Fruit fly (Drosophila melanogaster) whole organism, larva: Measurements from ENCODE around the gene CG5390.

ENCODE experiments used
- noc ChIP-seq: fragments of 200-800 bp; sonication (Bioruptor generic); optimal IDR thresholded peaks from 3 replicates; lab custom pipeline; 2019; ENCODE audit warnings: missing biosample characterization, mild to moderate bottlenecking, missing genetic modification characterization, moderate library complexity

CG5390 gene

DNA sequence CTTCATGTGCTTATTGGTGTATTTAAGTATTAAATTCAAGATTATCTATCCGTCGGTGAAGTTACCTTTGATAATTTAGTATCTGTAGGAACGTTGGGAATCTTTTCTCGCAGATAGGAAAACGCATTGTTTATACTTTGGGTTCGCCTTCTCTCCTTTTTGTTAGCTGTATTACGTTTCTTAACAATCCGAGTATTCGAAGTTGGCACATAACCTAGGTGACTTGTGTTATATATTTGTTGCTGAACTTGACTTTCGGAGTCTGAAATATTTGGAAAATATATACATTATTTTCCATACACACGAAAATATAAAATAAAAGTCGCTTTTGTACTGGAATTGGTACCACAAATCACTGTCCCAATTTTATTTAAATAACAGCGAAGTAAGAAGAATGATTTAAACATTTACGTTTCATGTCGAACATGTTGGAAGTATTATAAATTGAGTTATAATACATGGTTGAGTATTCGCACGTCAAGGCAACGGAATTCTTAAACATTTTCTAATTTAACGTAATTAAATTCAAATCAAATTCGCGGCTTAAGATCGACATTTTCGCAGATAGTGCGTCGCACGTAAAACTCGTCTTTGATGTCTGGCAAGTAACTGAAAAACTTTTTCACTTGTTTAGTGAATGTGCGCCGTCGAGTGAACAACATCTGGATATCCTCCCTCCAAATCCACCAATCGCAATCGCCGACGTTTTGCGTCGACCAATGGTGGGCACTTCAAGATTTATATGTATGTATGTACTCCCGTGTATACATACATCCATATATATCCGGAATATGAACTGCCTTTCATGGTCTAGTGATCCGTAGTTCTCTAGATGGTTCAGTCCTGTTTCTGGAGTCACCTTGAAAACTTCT, 11.4 kb downstream of the CG5390 start, which contains the start of gene Hand:
Gene Hand, minus strand, starts transcription at position 588 of the 872 bp plus-strand sequence.
- TF ChIP-seq noc (tag; lab: Kevin White, UChicago) = no peak

DNA sequence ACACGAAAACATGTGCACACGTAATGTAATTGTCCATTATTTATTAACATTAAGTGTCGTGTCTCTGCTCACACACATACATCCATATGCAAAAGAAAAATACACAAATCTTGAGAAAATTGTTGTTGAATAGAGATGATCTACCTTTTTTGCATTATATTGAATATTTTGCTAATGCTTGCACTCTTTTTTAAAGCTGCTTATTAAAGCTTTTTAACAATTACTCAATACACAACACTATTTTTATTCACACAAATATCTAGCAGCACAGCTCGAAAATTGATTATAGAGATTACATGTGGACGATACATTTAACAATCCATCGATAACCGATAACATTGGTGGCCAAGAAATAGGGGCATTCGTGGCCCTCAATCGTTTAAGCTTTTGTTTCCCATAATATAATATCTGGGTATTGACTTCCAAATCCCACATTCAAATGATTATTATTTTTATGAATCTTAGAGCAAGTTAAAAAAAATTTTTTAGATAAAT, 14.3 kb downstream of the CG5390 start, which contains the start of gene Ufd4:
Gene Ufd4, minus strand, starts transcription at position 300 of the 495 bp plus-strand sequence.
- TF ChIP-seq noc (tag; lab: Kevin White, UChicago) = no peak

DNA sequence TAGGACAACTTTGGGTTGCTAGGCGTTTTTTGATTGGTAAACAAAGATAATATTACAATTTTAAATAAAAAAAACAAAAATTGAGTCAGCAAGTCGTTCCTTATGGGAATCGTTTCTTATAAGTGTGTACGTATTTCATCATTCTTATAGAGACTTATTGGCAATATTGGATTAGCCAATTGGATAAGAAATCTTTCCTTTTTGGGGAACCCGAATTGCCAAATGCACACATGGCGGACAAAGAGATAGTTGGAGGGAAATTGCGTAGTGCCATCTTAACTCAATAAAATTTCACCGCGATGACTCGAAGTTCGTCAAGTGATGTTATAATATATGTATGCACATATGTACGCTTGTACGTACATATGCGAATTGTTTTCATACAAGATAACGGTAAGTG, 15.1 kb downstream of the CG5390 start:
- no peak for TF ChIP-seq noc (tag; lab: Kevin White, UChicago)

DNA sequence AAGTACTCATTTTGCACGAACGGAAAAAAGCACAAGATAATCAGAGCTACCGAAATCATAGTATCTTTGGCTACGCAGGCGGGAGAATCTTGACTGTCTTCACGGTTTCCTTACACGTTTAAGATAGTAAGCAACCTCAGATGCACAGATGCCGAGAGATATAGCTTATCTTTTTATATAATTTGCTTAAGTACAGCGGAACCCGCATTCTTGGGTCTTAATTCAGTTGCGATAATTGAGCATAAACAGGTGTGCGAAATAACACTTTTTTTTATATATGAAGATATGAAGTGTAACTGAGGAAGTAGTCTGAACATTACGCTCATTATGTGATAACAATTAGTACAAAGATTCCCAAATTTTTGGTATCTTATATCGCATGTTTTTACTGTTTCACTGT, 25.6 kb downstream of the CG5390 start, which contains the start of gene CG34043:
Gene CG34043, minus strand, starts transcription at position 101 of the 400 bp plus-strand sequence.
- no peak for TF ChIP-seq noc (tag; lab: Kevin White, UChicago)

DNA sequence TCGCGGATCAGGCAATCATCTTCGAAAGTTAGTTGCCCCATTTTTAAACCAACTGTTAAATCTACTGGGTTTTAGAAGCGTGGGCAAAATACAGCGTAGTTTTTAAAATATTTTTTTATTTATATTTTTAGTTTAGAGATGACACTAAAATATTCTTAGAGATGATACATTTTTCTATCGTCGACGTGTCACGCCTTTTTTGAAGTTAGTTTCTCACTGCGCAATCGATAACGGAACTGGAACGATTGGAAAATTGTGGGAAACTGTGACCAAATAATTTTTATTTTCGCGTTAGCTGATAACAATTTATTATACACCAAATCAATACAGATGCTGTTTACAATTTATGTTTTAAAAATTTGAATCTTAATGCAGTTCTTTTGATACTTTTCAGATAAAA, 27.7 kb downstream of the CG5390 start, which contains the start of gene Utx:
Gene Utx, minus strand, starts transcription at position 154 of the 400 bp plus-strand sequence.
- no peak for TF ChIP-seq noc (tag; lab: Kevin White, UChicago)

DNA sequence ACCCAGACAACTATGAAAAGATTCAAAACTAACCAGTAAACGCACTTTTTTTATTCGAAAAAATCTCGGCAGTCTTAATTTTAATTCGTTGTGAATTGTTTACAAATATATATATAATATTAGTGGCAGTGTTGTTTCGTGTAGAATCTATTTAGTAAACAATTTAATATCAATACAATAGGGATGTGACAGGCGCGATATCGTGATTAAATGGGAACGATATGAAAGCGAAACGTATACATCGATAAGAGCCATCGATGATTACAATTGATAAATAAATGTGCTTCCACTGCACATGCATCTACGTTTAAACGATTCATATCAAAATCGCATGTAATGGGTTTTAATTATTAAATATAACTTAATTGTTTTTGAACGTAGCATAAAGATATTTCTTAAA, 29.0 kb downstream of the CG5390 start:
- TF ChIP-seq noc (tag; lab: Kevin White, UChicago) = no peak

DNA sequence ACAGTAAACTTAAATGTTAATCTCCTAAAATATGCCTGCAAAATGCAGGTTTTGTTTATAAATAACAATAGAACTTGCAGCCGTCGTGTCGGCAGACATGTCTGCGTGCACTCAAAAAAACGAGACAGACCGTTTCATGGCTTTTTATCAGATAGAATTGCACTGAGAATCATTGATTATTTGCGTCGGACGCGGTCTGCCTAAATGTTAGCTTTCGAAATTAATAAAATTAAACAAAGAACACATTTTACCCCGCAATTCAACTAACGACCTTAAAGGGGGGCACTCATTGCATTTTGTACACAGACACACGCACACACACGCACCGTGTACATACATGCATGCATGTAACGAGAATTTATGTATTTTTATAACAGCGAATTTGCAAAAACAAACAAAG, 29.5 kb downstream of the CG5390 start:
- TF ChIP-seq noc (tag; lab: Kevin White, UChicago) = no peak

DNA sequence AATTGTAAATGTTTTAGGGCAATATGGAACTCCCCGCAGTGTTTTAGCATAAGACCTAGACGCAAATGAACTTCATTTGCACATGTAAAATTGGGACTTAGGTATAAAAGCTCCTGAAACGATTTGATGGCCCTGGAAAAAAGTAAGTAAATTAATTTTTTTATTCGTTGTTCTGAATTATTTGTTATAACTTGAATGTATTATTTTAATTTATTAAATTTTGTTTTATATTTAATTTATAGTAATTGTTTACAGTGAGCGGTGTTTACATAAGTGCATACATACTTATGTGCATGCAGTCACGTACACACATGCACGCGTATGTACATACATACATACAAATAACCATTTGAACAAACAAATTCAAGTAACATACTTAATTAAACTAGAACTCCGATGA, 30.0 kb downstream of the CG5390 start:
- no peak for TF ChIP-seq noc (tag; lab: Kevin White, UChicago)

DNA sequence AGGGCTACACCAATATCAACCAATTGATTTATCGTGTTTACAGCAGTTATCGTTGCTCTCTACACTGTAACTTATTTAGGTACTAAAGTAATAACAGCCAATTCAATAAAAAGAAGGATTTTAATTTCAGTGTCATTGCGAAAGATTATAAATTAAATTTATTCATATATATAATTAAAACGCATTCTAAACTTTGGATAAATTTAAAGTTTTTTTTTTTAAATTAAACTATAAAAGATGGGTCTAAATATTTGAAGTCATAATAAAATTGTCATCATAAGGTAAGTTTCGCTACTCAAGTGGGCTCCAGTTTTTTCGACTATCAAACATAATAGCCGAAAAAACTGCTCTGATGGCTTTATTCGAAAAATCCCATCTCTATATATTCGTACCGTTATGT, 34.2 kb downstream of the CG5390 start, which contains the start of gene trk:
Gene trk, minus strand, starts transcription at position 101 of the 400 bp plus-strand sequence.
- TF ChIP-seq noc (tag; lab: Kevin White, UChicago) = no peak

DNA sequence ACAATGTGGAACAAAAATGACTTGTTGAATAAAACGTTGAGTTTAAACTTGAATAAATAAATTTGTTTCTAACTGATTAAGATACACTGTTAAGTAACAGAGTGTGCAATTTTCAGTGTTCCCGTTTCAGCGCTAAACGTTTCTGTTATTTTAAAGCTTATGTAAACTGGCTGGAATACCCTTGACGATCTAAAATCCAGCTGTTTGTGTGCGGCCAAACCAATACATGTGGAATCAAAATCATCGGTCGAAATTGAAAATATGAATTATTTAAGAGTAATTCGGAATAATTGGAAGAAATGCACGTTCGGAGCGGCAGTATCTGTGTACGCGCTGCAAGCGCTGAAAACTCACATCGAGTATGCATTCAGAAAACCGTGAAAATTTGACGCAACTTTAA, 36.5 kb downstream of the CG5390 start, which contains the start of gene Mulk:
Gene Mulk, plus strand, starts transcription at position 198 of the 400 bp plus-strand sequence.
- no peak for TF ChIP-seq noc (tag; lab: Kevin White, UChicago)

DNA sequence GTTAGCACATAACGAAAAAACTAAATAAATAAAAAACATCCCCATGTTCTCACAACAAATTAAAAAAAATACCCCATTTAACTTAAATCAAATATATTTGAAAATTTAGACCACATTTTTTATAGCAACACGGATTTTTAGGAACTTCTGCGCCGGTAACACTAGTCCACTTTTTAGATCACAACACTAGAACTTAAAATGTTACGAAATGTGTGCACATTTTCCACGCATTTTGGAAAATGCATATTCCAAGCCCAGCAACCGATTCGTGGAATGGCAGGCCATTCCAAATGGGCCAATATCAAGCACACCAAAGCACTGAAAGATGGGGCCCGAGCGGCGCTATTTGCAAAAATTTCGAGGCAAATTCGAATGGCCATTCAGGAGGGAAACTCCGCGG, 37.7 kb downstream of the CG5390 start, which contains the start of gene CG4957:
Gene CG4957, plus strand, starts transcription at position 185 of the 400 bp plus-strand sequence.
- TF ChIP-seq noc (tag; lab: Kevin White, UChicago) = no peak

DNA sequence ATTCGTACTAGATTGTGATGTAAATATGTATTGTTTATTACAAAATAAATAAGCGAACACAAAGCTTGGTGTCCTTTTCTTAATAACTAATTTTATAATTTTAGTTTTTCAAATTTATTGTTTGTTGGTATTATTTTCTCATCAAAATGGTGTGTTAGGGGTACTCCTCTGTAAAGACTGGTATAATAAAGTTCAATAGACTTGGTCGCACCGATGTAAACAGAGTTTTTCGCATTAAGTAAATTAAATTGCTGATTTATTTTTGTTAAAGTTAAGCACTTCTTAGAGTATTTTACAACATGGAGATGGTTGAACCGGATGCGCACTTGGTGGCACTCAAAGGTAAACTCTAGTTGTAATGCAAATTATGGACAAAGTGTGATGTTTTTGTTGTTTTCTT, 39.9 kb downstream of the CG5390 start, which contains the start of gene CG4953:
Gene CG4953, plus strand, starts transcription at position 193 of the 400 bp plus-strand sequence.
- TF ChIP-seq noc (tag; lab: Kevin White, UChicago) = no peak

DNA sequence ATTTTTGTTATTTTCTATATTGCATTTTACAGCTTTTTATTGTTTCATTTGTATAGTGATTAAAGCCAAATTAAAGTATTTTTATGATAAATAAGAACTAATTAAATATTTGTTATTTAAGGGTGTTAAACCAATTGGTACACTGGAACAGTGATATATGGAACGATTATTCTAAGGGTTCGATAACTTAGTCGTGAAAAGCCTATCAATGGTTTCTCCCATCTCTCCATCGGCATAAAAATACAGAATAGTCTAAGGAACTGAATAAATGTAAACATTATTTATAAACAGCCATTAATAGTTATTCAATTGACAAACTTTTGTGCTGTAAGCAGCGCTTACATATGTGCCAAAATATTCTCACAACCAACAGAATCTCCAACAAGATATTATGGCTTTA, 41.3 kb downstream of the CG5390 start, which contains the start of gene Mob3:
Gene Mob3, plus strand, starts transcription at position 208 of the 400 bp plus-strand sequence.
- TF ChIP-seq noc (tag; lab: Kevin White, UChicago) = no peak

DNA sequence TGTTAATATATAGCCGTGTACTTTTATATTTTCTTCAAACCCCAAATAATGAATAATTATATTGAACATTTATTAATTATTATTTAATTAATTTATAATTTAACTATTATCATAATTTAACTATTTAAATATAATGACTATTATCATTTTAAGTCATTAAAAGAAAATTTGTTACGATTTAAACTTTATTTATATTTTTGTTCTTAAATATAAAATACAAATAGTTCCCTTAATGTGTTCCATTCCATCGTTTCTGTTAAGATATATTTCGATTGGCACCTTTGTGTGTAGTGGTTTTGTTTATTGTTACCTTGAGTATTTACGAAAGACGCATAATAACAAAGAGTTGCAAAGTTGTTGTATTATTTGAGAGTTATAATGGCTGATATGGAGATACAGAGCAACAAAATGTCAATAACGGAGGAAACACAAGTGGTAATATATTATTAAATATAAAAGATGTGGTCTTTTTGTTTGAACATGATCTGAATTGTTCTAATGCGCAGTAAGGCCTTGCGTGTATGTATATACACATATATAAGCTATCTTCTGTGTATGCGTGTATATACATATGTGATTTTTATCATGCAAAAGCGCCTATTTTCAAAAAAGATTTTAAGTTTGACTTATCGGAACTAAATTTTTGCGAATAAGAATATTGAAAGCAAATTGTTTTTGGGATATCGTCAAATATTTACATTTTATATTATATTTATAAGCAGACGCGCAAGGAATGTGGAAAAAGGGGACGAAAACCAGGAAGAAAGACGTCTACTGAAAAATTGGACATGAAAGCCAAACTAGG, 42.4 kb downstream of the CG5390 start, which contains the start of gene REPTOR-BP:
Gene REPTOR-BP, plus strand, starts transcription at position 296 of the 805 bp plus-strand sequence.
- no peak for TF ChIP-seq noc (tag; lab: Kevin White, UChicago)

DNA sequence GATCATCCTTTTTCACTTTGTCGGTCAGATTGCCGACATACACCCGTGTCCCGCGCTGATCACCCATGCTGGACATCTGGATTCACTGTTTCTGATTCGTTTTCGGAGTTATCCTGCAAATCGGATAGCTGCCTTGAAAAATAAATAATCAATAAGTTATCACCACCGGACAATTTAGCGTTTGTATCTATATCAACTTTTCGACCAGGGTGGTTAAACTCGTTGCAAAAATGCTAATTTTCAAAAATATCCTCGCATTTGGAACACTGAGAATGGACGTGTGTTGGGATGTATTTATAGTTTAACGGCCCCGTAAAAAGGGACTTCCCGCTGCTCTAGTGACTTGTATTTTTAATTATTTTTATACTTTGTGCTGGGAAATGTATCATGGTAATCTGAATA, 43.0 kb downstream of the CG5390 start, which contains the start of gene Rsf1:
Gene Rsf1, minus strand, starts transcription at position 212 of the 402 bp plus-strand sequence.
- no peak for TF ChIP-seq noc (tag; lab: Kevin White, UChicago)
